Worm (Caenorhabditis elegans) whole organism, L1 larva: ENCODE results near the gene let-418.

ENCODE experiments used
- C16A3.4 ChIP-seq: fragments of 150-350 bp; optimal IDR thresholded peaks from 2 replicates; lab custom pipeline; 2014; ENCODE audit warnings: missing biosample characterization, missing genetic modification characterization
- C34B4.2 ChIP-seq: sonication (generic microtip); optimal IDR thresholded peaks from 2 replicates; lab custom pipeline; 2017; ENCODE audit warnings: mild to moderate bottlenecking, missing genetic modification characterization, missing compliant biosample characterization
- ama-1 ChIP-seq: fragments of 150-350 bp; optimal IDR thresholded peaks from 2 replicates; lab custom pipeline; 2014
- blmp-1 ChIP-seq: fragments of 150-350 bp; optimal IDR thresholded peaks from 2 replicates; lab custom pipeline; 2014; ENCODE audit warnings: missing biosample characterization, missing genetic modification characterization
- ceh-8 ChIP-seq: fragments of 200-800 bp; sonication (Bioruptor generic); optimal IDR thresholded peaks from 2 replicates; lab custom pipeline; 2018; ENCODE audit warnings: mild to moderate bottlenecking, missing genetic modification characterization, moderate library complexity, missing compliant biosample characterization
- ceh-90 ChIP-seq: sonication (generic microtip); optimal IDR thresholded peaks from 2 replicates; lab custom pipeline; 2016; ENCODE audit warnings: missing genetic modification characterization, missing compliant biosample characterization
- dpl-1 ChIP-seq, 3 experiments: fragments of 150-350 bp in 2 of 3; sonication (generic microtip) in 1 of 3; optimal IDR thresholded peaks; 2 replicates each; lab custom pipeline; 2014 to 2017; ENCODE audit warnings: missing biosample characterization in 3 of 3, missing genetic modification characterization in 3 of 3, missing genetic modification reagents in 3 of 3
- dsc-1 ChIP-seq: sonication (generic microtip); optimal IDR thresholded peaks from 2 replicates; lab custom pipeline; 2016; ENCODE audit warnings: mild to moderate bottlenecking, missing genetic modification characterization, missing compliant biosample characterization
- efl-1 ChIP-seq, 4 experiments: fragments of 150-350 bp; optimal IDR thresholded peaks in 3 of 4; peaks in 1 of 4; 1 replicate in 1 of 4; 2 replicates in 3 of 4; lab custom pipeline; 2014; ENCODE audit warnings: missing biosample characterization in 2 of 4, missing genetic modification characterization in 2 of 4, missing genetic modification reagents in 2 of 4
- fkh-4 ChIP-seq: sonication (generic microtip); optimal IDR thresholded peaks from 2 replicates; lab custom pipeline; 2016; ENCODE audit warnings: missing compliant biosample characterization, missing genetic modification characterization, borderline replicate concordance
- lin-13 ChIP-seq: fragments of 150-350 bp; optimal IDR thresholded peaks from 2 replicates; lab custom pipeline; 2014; ENCODE audit warnings: missing biosample characterization, missing genetic modification reagents, missing genetic modification characterization
- lin-14 ChIP-seq: fragments of 200-800 bp; sonication (Bioruptor generic); optimal IDR thresholded peaks from 2 replicates; lab custom pipeline; 2018; ENCODE audit warnings: mild to moderate bottlenecking, missing genetic modification characterization, moderate library complexity, missing compliant biosample characterization
- lir-3 ChIP-seq: sonication (generic microtip); optimal IDR thresholded peaks from 2 replicates; lab custom pipeline; 2016; ENCODE audit warnings: mild to moderate bottlenecking, missing genetic modification characterization, moderate library complexity, missing compliant biosample characterization; ENCODE audit not compliant: poor library complexity
- lsy-2 ChIP-seq, 2 experiments: fragments of 150-350 bp; optimal IDR thresholded peaks; 2 replicates each; lab custom pipeline; 2014; ENCODE audit warnings: missing biosample characterization in 2 of 2, missing genetic modification characterization in 2 of 2
- mdl-1 ChIP-seq, 2 experiments: fragments of 150-350 bp; optimal IDR thresholded peaks; 2 replicates each; lab custom pipeline; 2014 to 2017; ENCODE audit warnings: missing biosample characterization in 2 of 2, missing genetic modification characterization in 2 of 2, inconsistent platforms in 1 of 2
- nhr-11 ChIP-seq: fragments of 150-350 bp; optimal IDR thresholded peaks from 2 replicates; lab custom pipeline; 2014; ENCODE audit warnings: missing biosample characterization, missing genetic modification characterization
- nhr-19 ChIP-seq: fragments of 200-800 bp; sonication (Bioruptor generic); conservative IDR thresholded peaks from 2 replicates; pipeline ENCODE4 v1.3.6; 2022; ENCODE audit warnings: missing genetic modification characterization, missing compliant biosample characterization
- nhr-20 ChIP-seq: sonication (generic microtip); optimal IDR thresholded peaks from 2 replicates; lab custom pipeline; 2016; ENCODE audit warnings: mild to moderate bottlenecking, missing genetic modification characterization, missing compliant biosample characterization
- nhr-47 ChIP-seq: sonication (generic microtip); optimal IDR thresholded peaks from 2 replicates; lab custom pipeline; 2016; ENCODE audit warnings: mild to moderate bottlenecking, missing genetic modification characterization, moderate library complexity, missing compliant biosample characterization
- nhr-71 ChIP-seq: sonication (generic microtip); optimal IDR thresholded peaks from 2 replicates; lab custom pipeline; 2016; ENCODE audit warnings: mild to moderate bottlenecking, missing genetic modification characterization, moderate library complexity, missing compliant biosample characterization
- nhr-76 ChIP-seq: sonication (generic microtip); optimal IDR thresholded peaks from 2 replicates; lab custom pipeline; 2017; ENCODE audit warnings: missing biosample characterization, missing genetic modification characterization
- nhr-77 ChIP-seq: fragments of 150-350 bp; optimal IDR thresholded peaks from 2 replicates; lab custom pipeline; 2014; ENCODE audit warnings: missing biosample characterization, missing genetic modification characterization
- nhr-84 ChIP-seq: sonication (generic microtip); optimal IDR thresholded peaks from 2 replicates; lab custom pipeline; 2017; ENCODE audit warnings: missing biosample characterization, missing genetic modification characterization
- nhr-85 ChIP-seq: sonication (generic microtip); peaks from one replicate; lab custom pipeline; 2016; ENCODE audit warnings: missing genetic modification characterization, inconsistent platforms, missing compliant biosample characterization
- pqm-1 ChIP-seq: sonication (generic microtip); optimal IDR thresholded peaks from 3 replicates; lab custom pipeline; 2017; ENCODE audit warnings: missing biosample characterization, missing genetic modification characterization
- rnt-1 ChIP-seq: sonication (generic microtip); optimal IDR thresholded peaks from 2 replicates; lab custom pipeline; 2016; ENCODE audit warnings: mild to moderate bottlenecking, missing genetic modification characterization, moderate library complexity, missing compliant biosample characterization
- skn-1 ChIP-seq: fragments of 150-350 bp; optimal IDR thresholded peaks from 2 replicates; lab custom pipeline; 2014; ENCODE audit warnings: missing biosample characterization, missing genetic modification characterization
- snpc-4 ChIP-seq: fragments of 150-350 bp; optimal IDR thresholded peaks from 2 replicates; lab custom pipeline; 2014; ENCODE audit warnings: missing biosample characterization, missing genetic modification characterization
- snu-23 ChIP-seq: sonication (generic microtip); optimal IDR thresholded peaks from 2 replicates; lab custom pipeline; 2016; ENCODE audit warnings: missing genetic modification characterization, missing compliant biosample characterization
- sox-4 ChIP-seq: sonication (generic microtip); optimal IDR thresholded peaks from 2 replicates; lab custom pipeline; 2016; ENCODE audit warnings: missing genetic modification characterization, missing compliant biosample characterization
- tbx-2 ChIP-seq: sonication (generic microtip); optimal IDR thresholded peaks from 2 replicates; lab custom pipeline; 2016; ENCODE audit warnings: missing genetic modification characterization, missing compliant biosample characterization
- unc-130 ChIP-seq: fragments of 150-350 bp; optimal IDR thresholded peaks from 2 replicates; lab custom pipeline; 2017; ENCODE audit warnings: missing biosample characterization, missing genetic modification characterization, inconsistent platforms
- unc-30 ChIP-seq: sonication (generic microtip); optimal IDR thresholded peaks from 2 replicates; lab custom pipeline; 2017; ENCODE audit warnings: missing biosample characterization, missing genetic modification characterization
- zag-1 ChIP-seq: fragments of 150-350 bp; optimal IDR thresholded peaks from 2 replicates; lab custom pipeline; 2014; ENCODE audit warnings: missing biosample characterization, missing genetic modification characterization
- zip-4 ChIP-seq: fragments of 200-800 bp; sonication (Bioruptor generic); optimal IDR thresholded peaks from 2 replicates; lab custom pipeline; 2018; ENCODE audit warnings: mild to moderate bottlenecking, missing genetic modification characterization, moderate library complexity, missing compliant biosample characterization
- ztf-4 ChIP-seq: fragments of 150-350 bp; optimal IDR thresholded peaks from 2 replicates; lab custom pipeline; 2014; ENCODE audit warnings: missing biosample characterization, missing genetic modification characterization

The let-418 gene

DNA sequence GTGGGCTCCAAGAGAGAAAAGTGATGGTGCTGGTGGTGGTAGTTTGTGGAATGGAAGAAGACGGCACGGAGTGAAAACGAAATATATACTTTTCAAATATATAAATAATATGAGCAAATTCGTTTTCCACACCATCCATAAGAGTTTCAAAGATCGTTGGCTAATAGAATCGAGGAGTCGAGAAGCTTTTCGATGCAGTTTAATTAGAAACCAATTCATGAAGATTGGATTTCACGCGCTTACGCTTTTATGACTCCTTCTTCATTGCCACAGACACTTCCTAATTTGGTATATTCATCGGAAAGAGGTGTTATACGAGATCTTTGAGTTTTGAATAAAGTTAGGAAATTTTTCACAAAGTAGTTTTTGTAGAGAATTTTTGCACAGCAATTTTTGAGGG is 24.0 kb downstream of the let-418 start:
- TF ChIP-seq lin-13 (GFP tag; lab: Kevin White, UChicago) (no peak), ztf-4 (tag; lab: Kevin White, UChicago) (no peak), nhr-85 (no peak), ama-1 (no peak), unc-30 (tag; lab: Kevin White, UChicago) (no peak), lin-14 (GFP tag; lab: Kevin White, UChicago) (peak; percentile 27), nhr-47 (tag; lab: Kevin White, UChicago) (peak; percentile 6), ceh-8 (GFP tag; lab: Kevin White, UChicago) (no peak), zip-4 (GFP tag; lab: Kevin White, UChicago) (no peak), nhr-76 (no peak), pqm-1 (tag; lab: Kevin White, UChicago) (no peak), nhr-71 (no peak), blmp-1 (no peak), lir-3 (no peak), efl-1 (optimal IDR thresholded peaks at IDR 0.05; lab: Kevin White, UChicago) (no peak), efl-1 (GFP tag; optimal IDR thresholded peaks at IDR 0.05 in 1 of 2; lab: Kevin White, UChicago) (no peak), dsc-1 (tag; lab: Kevin White, UChicago) (peak; percentile 67), ceh-90 (no peak), dpl-1 (GFP tag; optimal IDR thresholded peaks at IDR 0.05; lab: Kevin White, UChicago) (no peak), snpc-4 (tag; lab: Kevin White, UChicago) (no peak), snu-23 (GFP tag; lab: Kevin White, UChicago) (no peak), nhr-20 (no peak), lsy-2 (tag; optimal IDR thresholded peaks at IDR 0.05; lab: Kevin White, UChicago) (no peak), sox-4 (tag; lab: Kevin White, UChicago) (no peak)

DNA sequence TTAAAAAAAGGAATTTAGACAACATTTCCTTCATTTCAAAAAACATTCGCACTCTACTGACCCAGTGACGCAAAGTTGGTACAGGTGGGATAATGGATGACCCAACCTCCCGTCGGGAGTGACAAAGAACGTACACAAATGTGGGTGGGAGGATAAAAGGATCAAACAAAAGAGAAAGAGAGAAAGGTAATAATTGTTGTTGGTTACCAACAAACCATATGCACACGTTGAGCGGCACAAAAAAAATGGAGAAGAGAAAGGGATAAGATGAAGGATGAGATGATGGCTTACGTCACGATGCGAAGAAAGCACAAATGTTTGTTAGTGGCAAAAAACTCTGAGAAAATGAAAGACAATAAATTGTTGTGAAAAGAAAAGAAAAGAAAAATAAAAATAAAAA is 25.0 kb downstream of the let-418 start:
- TF ChIP-seq nhr-76 (no peak), C34B4.2 (tag; lab: Kevin White, UChicago) (no peak), blmp-1 (peak; percentile 48), nhr-11 (tag; lab: Kevin White, UChicago) (no peak), nhr-85 (peak; percentile 61), nhr-77 (tag; lab: Kevin White, UChicago) (peak; percentile 26), lsy-2 (tag; optimal IDR thresholded peaks at IDR 0.05; lab: Kevin White, UChicago) (peak in 1 of 2 experiments; percentile 42), dsc-1 (tag; lab: Kevin White, UChicago) (no peak), snu-23 (GFP tag; lab: Kevin White, UChicago) (peak; percentile 38), unc-130 (tag; lab: Kevin White, UChicago) (peak; percentile 35), nhr-84 (tag; lab: Kevin White, UChicago) (no peak), C16A3.4 (tag; lab: Kevin White, UChicago) (peak; percentile 17), rnt-1 (tag; lab: Kevin White, UChicago) (peak; percentile 41), nhr-19 (GFP tag; lab: Robert Waterston, UW) (peak; percentile 34; the same call in 1 of the 2 replicates), ztf-4 (tag; lab: Kevin White, UChicago) (no peak), nhr-20 (peak; percentile 36), mdl-1 (tag; optimal IDR thresholded peaks at IDR 0.05; lab: Kevin White, UChicago) (no peak), lin-14 (GFP tag; lab: Kevin White, UChicago) (peak; percentile 68), nhr-71 (peak; percentile 56), tbx-2 (tag; lab: Kevin White, UChicago) (peak; percentile 24), efl-1 (optimal IDR thresholded peaks at IDR 0.05; lab: Kevin White, UChicago) (peak in 1 of 2 experiments; percentile 2), efl-1 (GFP tag; optimal IDR thresholded peaks at IDR 0.05 in 1 of 2; lab: Kevin White, UChicago) (no peak)

- no peak for TF ChIP-seq blmp-1
- TF ChIP-seq nhr-77 (tag; lab: Kevin White, UChicago), result no peak
- TF ChIP-seq zag-1 (tag; lab: Kevin White, UChicago), result no peak
- peak; percentile 78 for TF ChIP-seq dsc-1 (tag; lab: Kevin White, UChicago)
- TF ChIP-seq skn-1 (tag; lab: Kevin White, UChicago), result no peak
- TF ChIP-seq fkh-4 (tag; lab: Kevin White, UChicago), result no peak
- TF ChIP-seq, all 84 proteins: peak for 1
Observed at ce11 chrV:5852084-5852483, 25.5 kb downstream of the let-418 start.
